Worm (Caenorhabditis elegans) whole organism, dauer: ENCODE measurements around the gene srw-113.
"Not testable (repeated sequence)": the region's sequence is repeated elsewhere in the genome, so short reads cannot be mapped to it uniquely, and the experiment has no call there.

Source experiments
- unc-62 ChIP-seq: sonication (generic microtip); optimal IDR thresholded peaks from 2 replicates; lab custom pipeline; 2017; ENCODE audit warnings: missing biosample characterization, missing genetic modification reagents, missing genetic modification characterization

Gene srw-113

DNA sequence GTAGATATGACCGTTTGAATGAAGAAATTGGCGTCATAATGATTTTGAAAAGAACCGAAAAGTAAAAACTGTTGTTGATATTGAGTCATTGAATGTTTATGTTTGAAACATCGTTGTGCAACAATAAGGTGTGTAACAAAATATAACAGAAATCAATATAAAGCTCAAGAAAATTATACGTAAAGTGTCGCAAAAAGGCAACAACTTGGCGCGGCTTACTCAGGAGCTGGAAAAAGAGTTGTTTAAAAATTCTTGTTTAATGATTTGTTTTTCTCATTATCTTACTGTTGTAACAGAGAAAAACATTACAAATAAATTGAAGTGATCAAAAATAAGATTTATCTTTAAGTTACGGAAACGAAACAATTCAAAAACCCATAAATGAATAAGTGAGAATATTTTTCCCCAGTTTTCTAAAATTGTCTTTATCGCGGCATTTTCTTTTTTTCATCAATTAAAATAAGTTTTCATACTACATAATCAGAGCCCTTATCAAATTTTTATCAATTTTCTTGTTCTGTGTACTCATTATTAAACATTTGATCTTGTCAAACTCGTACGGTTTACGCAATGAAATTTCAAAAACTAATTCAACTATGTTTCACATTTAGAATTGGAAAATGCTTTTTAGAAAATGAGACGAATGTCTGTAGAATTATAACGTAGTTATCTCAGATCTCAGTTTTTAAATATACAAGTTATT, 5.1 kb upstream of the srw-113 start, which contains the start of gene ZK1037.6:
TSS of gene ZK1037.6 (minus strand) at position 51 of the 703 bp plus-strand sequence.
- TF ChIP-seq unc-62: no peak

DNA sequence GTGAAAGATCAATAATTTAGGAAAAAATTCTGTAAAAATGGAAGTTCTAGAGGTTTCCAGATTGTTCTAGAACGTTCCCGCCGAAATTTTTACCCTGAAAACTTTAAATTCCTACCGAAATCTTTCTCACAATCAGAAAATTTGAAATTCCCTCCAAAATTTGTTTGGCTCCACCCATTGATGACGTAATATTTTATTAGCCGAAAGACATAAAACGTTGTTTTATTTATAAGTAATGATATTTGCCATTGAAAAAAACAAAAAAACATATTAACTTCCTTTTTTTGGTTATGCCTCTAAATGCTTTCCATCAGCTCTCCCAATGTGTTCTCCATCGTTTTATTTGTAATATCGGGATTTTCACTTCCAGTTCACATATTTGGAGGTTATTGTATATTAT, 2.6 kb upstream of the srw-113 start, which contains the start of gene srh-295:
TSS of gene srh-295 (plus strand) at position 301 of the 400 bp plus-strand sequence.
- TF ChIP-seq unc-62: no peak

DNA sequence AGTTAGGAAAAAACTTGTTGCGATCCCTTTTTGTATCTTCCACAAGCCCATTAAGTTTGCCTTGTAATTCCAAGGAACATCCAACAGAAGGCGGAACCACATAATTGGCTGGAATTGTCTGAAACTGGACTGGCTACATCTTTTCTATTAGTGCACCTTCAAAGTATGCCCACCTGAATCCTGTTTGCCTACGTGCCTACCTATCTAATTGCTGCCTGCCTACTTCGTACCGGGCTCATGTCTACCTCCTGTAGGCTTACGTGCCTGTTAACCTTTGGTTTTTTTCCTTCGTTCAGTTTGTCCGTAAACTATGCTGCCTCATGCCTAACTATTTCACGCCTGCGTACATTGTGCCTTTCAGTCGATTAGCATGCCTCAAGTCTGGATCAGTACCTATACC, 4.5 kb downstream of the srw-113 start, which contains the start of gene wrt-7:
TSS of gene wrt-7 (minus strand) at position 101 of the 400 bp plus-strand sequence.
- no peak for TF ChIP-seq unc-62

DNA sequence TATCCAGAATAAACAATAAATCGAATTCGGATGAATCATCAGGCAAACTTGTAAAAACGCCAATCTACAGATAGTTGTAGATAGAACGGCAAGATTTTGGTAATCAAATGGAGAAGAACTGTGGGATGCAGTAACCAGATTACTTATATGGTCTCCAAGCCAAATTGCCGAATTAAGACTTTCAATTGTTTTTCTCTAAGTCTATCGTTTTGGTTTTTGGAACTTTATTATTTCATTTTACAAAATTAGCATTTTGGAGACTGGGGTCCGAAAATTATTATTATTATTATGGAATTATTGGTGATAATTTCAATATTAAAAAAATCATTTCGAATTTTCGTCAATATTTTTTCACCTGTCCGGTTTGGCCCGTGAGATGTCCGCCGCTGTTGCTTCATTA, 6.4 kb downstream of the srw-113 start, which contains the start of gene clec-228:
TSS of gene clec-228 (minus strand) at position 101 of the 400 bp plus-strand sequence.
- TF ChIP-seq unc-62: no peak

DNA sequence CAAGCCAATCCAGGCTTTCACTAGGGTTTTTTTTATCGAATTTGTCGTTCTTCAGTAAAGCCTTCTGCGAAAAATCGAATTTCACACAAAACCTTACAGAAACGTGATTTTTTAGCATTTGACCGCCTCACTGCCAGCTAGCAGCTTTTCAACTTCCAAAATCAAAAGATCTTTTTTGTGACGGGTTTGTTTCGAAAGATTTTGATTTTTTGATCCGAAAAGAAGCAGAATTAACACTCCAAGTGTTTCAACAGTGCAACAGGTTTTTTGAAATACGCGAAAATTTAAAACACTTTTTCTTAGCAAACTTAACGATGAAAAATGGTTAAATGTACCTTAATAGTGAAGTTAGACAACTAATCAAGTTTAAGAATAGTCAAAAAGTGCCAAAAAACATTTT, 8.5 kb downstream of the srw-113 start, which contains the start of gene clec-229:
TSS of gene clec-229 (minus strand) at position 101 of the 400 bp plus-strand sequence.
- TF ChIP-seq unc-62: no peak

DNA sequence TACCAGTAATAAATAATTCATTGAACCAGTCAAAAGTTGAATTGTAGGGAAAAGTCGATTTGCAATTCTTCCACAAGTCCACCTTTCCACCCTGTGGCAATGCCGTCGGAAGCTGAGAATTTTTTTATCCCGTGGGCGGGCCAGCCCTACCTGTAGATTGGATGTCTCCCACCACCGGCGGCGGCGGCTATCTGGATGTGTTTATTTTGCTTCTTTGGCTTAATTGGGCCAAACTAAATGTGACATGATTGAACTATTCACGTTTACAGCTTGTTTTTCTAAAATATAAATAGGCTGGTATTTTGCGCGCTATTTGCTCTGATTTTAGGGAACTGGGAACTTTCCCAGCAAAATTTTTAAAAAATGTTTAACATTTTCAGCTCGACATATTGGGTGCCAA, 11.5 kb downstream of the srw-113 start, which contains the start of gene wrt-8:
TSS of gene wrt-8 (minus strand) at position 101 of the 400 bp plus-strand sequence.
- TF ChIP-seq unc-62: no peak

DNA sequence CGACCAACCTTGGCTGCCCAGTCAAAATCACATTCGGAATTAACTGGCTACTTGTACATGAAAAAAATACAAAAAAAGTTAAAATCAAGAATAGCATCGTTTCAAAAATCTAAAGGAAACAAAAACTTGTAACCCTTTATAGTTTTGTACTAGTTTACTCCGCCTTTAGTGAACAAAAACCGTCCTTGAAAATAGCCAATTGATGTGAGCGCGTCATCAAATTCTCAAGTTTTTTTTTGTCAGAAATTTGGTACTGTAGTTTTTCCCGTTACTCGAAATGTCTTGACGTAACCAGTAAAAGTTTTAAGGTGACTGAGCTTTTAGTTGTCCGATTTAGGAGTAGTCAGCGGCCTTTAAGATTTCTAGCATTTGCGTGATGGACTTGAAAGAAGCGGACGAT, 14.3 kb downstream of the srw-113 start, which contains the start of gene C29F3.3:
TSS of gene C29F3.3 (minus strand) at position 101 of the 400 bp plus-strand sequence.
- TF ChIP-seq unc-62: no peak

DNA sequence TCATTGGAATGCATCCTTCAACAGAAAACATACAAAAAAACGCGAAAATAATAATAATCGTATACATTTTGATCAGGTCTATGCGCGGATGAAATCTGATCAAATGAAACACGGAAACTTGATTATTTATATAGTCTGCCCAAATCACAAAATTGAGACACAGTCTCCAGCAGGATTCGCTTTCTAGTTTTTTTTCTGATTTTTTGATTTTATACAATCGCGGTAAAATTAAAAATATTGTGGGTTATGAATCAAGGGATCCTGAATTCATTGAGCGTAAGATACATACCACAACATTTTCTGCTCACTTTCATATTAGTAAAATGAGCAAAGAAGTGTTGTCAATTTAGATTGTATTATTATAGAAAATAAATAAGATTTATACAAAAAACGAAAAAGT, 16.1 kb downstream of the srw-113 start, which contains the start of gene clec-230:
TSS of gene clec-230 (minus strand) at position 101 of the 400 bp plus-strand sequence.
- no peak for TF ChIP-seq unc-62

DNA sequence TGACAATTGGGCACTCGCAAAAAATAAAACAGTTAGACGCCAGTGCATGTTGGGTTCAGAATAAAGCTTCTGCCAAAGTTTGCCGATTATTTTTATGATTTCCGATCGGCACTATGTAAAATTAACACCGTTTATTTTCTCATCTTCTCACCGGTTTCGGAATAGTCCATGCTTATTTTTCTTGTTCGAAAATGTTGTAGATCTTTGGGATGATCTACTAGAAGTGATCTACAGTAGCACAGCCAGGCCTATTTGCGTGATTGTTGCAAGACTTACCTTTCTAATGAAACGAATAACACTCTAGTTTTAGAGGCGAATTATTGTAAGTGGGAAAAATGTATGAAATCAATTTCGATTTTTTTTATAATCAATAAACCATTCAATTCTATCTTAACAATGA, 17.7 kb downstream of the srw-113 start, which contains the start of gene clec-231:
TSS of gene clec-231 (minus strand) at position 101 of the 400 bp plus-strand sequence.
- TF ChIP-seq unc-62: no peak

DNA sequence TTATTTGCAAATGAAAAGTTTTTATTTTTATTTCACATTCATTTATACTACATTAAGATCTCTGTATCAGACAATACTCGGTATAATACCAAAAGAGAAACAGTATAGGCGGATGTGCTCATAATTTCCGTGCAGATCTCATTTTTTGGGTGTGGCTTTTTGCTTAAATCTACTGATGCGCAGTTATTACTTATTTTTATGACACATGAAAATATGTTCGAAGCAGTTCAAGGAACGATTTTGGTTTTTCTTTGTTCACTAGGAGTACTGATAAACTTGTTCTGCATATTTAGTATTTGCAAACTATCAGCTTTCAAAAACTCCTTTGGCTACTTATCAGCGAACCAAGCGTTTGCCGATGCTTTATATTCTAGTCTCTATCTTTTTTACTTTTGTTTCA, 19.4 kb downstream of the srw-113 start, which contains the start of gene srx-58:
TSS of gene srx-58 (plus strand) at position 301 of the 400 bp plus-strand sequence.
- TF ChIP-seq unc-62: no peak

DNA sequence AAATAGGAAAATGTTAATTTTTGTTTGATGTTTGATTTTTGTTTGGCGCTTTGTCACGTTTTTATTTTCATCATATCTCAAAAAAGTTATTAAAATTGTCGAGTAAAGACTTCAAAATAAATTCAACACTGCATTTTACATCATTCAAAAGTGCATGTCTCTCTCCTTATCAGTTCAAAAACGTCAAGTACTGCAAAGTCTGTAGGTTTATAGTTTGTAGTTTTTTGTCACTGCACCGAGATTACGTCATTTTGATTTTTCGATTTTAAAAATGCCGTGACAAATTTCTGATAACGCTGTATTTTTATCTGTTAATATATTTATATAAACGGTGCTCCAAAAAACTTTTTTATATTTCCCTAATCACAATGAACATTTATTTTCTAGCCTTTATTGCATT, 21.7 kb downstream of the srw-113 start, which contains the start of gene C29F3.7:
TSS of gene C29F3.7 (plus strand) at position 254 of the 400 bp plus-strand sequence.
- TF ChIP-seq unc-62: no peak

DNA sequence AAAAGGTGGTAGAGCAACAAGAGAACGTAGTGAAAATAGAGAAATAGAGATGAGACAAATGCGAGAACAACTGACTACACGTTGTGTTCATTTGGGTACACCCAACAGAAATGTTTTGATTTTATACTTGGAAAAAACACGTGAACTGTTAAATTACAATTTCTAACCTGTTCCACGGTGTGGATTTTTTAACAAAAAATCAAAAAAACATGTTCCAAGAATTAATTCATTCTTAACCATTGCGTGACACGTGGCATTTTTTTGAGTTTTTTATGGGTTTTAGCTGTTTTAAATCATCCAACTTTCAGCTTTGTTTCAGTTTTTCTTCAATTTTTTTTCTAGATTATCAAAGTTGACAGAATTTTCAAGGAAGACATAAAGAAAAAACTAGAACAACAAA, 28.5 kb downstream of the srw-113 start, which contains the start of gene ech-1.1:
TSS of gene ech-1.1 (minus strand) at position 101 of the 400 bp plus-strand sequence.
- not testable (repeated sequence) for TF ChIP-seq unc-62

DNA sequence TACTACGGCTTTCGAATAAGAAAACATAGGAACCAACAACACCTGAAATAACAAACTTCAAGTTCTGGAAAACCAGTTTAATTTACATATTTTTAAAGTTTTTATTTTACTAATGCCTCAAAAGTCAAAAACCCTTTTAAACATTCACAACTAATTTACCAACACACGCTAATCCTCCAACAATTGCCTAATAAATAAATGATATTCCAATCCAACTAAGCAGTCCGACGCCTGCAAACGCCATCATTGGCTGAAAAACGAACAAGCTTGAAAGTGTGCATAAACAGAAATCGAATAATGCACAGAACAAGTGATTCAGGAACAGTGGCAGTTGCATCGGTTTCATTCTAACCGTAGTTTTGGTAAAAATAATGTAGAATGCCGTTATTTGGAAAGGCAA, 34.8 kb downstream of the srw-113 start:
- no peak for TF ChIP-seq unc-62

DNA sequence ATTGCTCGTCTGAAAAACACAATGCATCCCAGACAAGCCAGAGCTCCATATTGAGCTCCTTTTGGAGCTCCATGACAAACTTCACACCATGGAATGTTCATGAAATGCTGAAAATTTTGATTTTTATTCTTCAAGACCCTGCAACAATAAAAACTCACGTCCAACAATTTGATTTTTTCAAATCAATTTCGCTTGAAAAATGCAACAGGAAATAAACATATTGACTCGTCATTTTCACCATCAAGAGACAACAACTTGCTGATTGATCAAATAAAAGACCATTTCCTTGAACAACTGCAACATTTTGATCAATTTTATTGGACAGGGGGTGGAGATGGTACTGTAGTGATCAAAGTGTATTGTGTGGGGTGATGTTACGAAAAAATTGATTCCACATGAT, 36.8 kb downstream of the srw-113 start, which contains the start of gene nhr-269:
TSS of gene nhr-269 (minus strand) at position 101 of the 400 bp plus-strand sequence.
- TF ChIP-seq unc-62: no peak

DNA sequence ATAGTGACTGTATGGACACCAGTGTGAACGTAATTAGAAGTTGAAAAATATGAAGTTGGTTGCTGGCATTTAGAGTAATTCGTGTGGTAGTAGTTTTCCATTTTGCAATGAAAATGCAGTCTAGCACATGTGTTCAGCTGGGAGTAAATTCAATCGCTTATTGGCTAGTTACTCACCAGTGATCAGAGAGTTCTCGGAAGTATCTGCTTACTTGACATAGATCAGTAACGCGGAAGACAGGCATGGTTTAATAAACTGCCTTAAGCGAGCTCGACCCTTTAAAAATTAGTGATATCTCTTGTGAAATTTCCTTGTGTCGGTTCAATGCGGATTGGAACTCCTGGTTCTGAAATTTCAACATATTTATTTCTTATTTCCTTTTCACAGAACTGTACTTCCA, 43.3 kb downstream of the srw-113 start, which contains the start of gene srh-52:
TSS of gene srh-52 (minus strand) at position 101 of the 400 bp plus-strand sequence.
- no peak for TF ChIP-seq unc-62

DNA sequence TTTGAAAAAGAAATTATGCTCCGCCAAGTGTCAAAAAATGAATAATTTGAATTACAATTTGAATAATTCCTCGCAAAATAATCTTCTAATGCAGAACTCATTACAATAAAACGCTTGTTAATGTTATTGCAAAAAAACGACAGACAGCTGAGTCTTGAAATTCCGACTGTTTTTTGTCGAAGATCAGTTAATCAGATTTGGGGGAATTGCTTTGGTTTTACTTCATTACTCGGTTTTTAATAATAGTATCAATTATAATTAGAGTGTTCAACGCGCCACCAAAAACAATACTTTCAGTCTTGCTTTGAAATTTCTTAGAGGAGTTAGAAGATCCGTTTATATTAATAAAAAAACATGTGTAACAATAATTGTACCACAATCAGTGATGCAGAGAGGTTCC, 45.0 kb downstream of the srw-113 start, which contains the start of gene srh-122:
TSS of gene srh-122 (minus strand) at position 101 of the 400 bp plus-strand sequence.
- no peak for TF ChIP-seq unc-62

DNA sequence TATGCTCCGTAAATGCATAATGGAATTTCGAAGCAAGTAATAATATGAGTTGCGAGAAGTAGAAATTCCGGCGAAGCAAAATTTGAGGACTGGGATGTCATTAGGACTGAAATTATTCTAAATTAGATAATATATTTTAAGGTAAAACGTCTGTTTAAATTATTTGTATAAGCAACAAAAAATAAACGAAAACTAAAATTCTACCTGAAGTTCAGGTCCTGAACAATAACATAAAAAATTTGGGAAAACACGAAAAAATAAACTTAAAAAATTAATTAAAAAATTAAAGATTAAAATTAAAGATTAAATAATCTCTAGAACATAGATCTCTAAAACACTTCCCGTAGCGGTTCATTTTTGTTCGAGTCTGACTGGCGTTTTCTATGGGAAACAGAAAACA, 46.9 kb downstream of the srw-113 start, which contains the start of gene srh-251:
TSS of gene srh-251 (minus strand) at position 101 of the 400 bp plus-strand sequence.
- no peak for TF ChIP-seq unc-62
